Worm (Caenorhabditis elegans): ENCODE measurements around the gene txdc-12.1.

txdc-12.1 gene

DNA sequence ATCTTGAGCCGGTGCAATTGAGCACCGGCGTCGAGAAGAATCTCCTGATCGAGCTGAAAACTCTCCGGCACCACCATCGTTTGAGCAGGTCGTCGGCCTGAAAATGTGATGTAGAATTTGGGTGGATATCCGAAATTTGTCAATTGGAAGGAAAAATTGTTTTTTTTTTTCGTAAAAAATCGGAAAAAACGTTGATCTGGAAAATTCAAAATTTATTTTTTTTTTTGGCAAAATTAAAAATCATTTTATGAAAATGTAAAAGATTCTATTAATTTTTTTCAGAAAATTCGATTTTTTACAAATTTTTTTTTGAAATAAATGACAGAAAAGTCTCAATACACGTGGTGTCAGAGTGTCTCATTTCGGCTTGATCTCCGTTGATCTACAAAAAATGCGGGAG lies 26.0 kb downstream of the txdc-12.1 start, which contains the start of gene tric-1B.1:
TSS of gene tric-1B.1 (minus strand) at position 101 of the 400 bp plus-strand sequence.
- TF ChIP-seq nhr-43 (tag; optimal IDR thresholded peaks at IDR 0.05; ENCODE audit: poor library complexity, severe bottlenecking) (no peak), ama-1 (optimal IDR thresholded peaks at IDR 0.05) (no peak), elt-2 (tag; optimal IDR thresholded peaks at IDR 0.05) (no peak), nhr-28 (tag; optimal IDR thresholded peaks at IDR 0.05) (no peak), nhr-23 (tag; optimal IDR thresholded peaks at IDR 0.05) (no peak)

DNA sequence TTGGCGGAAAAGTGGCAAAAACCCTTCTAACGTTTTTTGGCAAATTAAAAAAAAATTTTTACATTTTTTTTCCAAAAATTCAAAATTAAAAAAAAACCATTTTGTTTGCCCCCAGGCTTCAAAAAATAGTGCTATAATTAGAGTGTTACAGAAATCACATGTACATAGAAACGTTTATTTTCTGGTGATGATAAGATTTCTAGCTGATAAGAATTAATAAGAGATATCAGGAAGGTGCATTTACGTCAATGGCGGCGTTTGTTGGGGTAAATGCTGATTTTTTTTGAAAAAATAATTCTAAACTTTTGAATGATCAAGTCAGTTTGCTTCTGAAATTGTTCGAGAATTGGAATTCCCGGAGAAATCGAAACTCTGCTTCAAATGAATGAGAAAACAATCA lies 26.6 kb downstream of the txdc-12.1 start:
- no peak for TF ChIP-seq egl-5 (tag; optimal IDR thresholded peaks at IDR 0.05)
- peak; percentile 55 for TF ChIP-seq elt-2 (tag; optimal IDR thresholded peaks at IDR 0.05)

ce11 chrII:12268857-12269256 lies 28.7 kb downstream of the txdc-12.1 start:
- TF ChIP-seq nhr-237 (tag; optimal IDR thresholded peaks at IDR 0.05) (no peak), pha-4 (tag; optimal IDR thresholded peaks at IDR 0.05) (no peak), eor-1 (tag; optimal IDR thresholded peaks at IDR 0.05) (no peak), nfya-1 (tag; optimal IDR thresholded peaks at IDR 0.05; ENCODE audit: insufficient read depth) (peak; percentile 39), skn-1 (tag; optimal IDR thresholded peaks at IDR 0.05) (no peak)

DNA sequence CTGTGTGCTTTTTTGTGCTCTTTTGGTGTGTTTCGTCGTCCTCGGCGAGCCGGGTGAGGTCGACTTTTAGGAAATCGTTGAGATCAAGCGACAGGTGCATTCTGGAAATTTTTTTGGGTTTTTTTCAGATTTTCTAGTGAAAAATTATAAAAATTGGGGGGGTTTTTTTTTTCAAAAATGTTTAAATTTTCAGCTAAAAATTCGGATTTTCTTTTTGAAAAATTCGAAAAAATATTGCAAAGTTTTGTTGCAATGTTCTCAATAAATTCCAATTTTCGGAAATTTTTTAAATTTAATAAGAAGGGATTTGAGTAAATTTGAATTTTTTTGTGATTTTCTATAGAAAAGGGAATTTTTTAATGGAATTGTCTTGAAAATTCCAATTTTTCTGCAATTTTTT lies 34.8 kb downstream of the txdc-12.1 start, which contains the start of gene Y57A10A.27:
TSS of gene Y57A10A.27 (minus strand) at position 101 of the 400 bp plus-strand sequence.
- no peak for TF ChIP-seq ceh-9 (tag; optimal IDR thresholded peaks at IDR 0.05)
- no peak for TF ChIP-seq ztf-11 (tag; optimal IDR thresholded peaks at IDR 0.05)

- TF ChIP-seq pqm-1 (tag; optimal IDR thresholded peaks at IDR 0.05) (no peak), nhr-23 (tag; optimal IDR thresholded peaks at IDR 0.05) (no peak), nhr-77 (tag; optimal IDR thresholded peaks at IDR 0.05) (no peak), elt-2 (tag; optimal IDR thresholded peaks at IDR 0.05) (no peak), lin-39 (tag; optimal IDR thresholded peaks at IDR 0.05) (no peak), lin-15B (tag; optimal IDR thresholded peaks at IDR 0.05) (no peak), nfya-1 (tag; optimal IDR thresholded peaks at IDR 0.05; ENCODE audit: insufficient read depth) (no peak), ceh-9 (tag; optimal IDR thresholded peaks at IDR 0.05) (no peak), nhr-43 (tag; optimal IDR thresholded peaks at IDR 0.05; ENCODE audit: poor library complexity, severe bottlenecking) (no peak)
These were observed 38.4 kb downstream of the txdc-12.1 start for ce11 chrII:12278602-12279001.

ce11 chrII:12279259-12279658 lies 39.1 kb downstream of the txdc-12.1 start, which contains the start of the genes tric-1B.2 and Y57A10A.29:
tric-1B.2 (minus strand) TSS chrII:12279387.
Y57A10A.29 (plus strand) TSS chrII:12279561.
- TF ChIP-seq pha-4 (tag; optimal IDR thresholded peaks at IDR 0.05) = peak; percentile 7
- TF ChIP-seq hmg-11 (tag; optimal IDR thresholded peaks at IDR 0.05) = peak; percentile 51
- TF ChIP-seq zag-1 (tag; optimal IDR thresholded peaks at IDR 0.05) = no peak

- TF ChIP-seq nfya-1 (tag; optimal IDR thresholded peaks at IDR 0.05; ENCODE audit: insufficient read depth) (no peak), unc-62 (GFP tag; optimal IDR thresholded peaks at IDR 0.05) (no peak), fkh-10 (GFP tag; optimal IDR thresholded peaks at IDR 0.05) (no peak), elt-2 (tag; optimal IDR thresholded peaks at IDR 0.05) (no peak), nhr-12 (tag; optimal IDR thresholded peaks at IDR 0.05) (no peak), ztf-11 (tag; optimal IDR thresholded peaks at IDR 0.05) (no peak), ceh-16 (tag; optimal IDR thresholded peaks at IDR 0.05) (no peak), jun-1 (tag; optimal IDR thresholded peaks at IDR 0.05) (no peak), nhr-43 (tag; optimal IDR thresholded peaks at IDR 0.05; ENCODE audit: poor library complexity, severe bottlenecking) (no peak), snpc-4 (tag; optimal IDR thresholded peaks at IDR 0.05) (no peak), elt-1 (tag; optimal IDR thresholded peaks at IDR 0.05) (no peak), nhr-11 (tag; optimal IDR thresholded peaks at IDR 0.05) (no peak), pqm-1 (tag; optimal IDR thresholded peaks at IDR 0.05) (no peak), nhr-25 (tag; optimal IDR thresholded peaks at IDR 0.05) (no peak)
These were observed 40.2 kb downstream of the txdc-12.1 start, which contains the start of gene ife-5 for ce11 chrII:12280360-12280759. ife-5 (plus strand) TSS chrII:12280660.

DNA sequence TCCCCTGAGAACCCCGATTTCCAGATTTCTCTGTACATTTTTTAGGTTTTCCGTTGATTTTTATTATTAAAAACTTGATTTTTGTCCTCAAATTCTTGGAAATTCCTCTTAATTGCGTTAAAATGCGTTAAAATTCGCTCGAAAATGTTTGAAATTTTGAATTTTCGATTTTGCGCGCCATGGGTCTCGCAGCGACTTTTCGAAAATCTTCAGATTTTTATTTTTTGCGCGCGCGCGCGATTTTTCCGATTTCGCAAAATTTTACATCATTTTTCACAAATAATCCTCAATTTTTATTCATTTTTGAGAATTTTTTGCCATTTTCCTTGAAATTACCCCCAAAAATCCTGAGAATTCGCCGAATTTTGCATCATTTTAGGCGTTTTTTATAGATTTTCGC lies 43.9 kb downstream of the txdc-12.1 start:
- TF ChIP-seq R02D3.7 (tag; optimal IDR thresholded peaks at IDR 0.05) = no peak
- no peak for TF ChIP-seq unc-62 (GFP tag; optimal IDR thresholded peaks at IDR 0.05)
- TF ChIP-seq pqm-1 (tag; optimal IDR thresholded peaks at IDR 0.05) = no peak
- no peak for TF ChIP-seq ceh-28 (tag; optimal IDR thresholded peaks at IDR 0.05)
- no peak for TF ChIP-seq ztf-4 (tag; optimal IDR thresholded peaks at IDR 0.05)
- TF ChIP-seq nhr-43 (tag; optimal IDR thresholded peaks at IDR 0.05; ENCODE audit: poor library complexity, severe bottlenecking) = no peak
- TF ChIP-seq mml-1 (tag; optimal IDR thresholded peaks at IDR 0.05) = no peak
- TF ChIP-seq nhr-25 (tag; optimal IDR thresholded peaks at IDR 0.05) = no peak
- no peak for TF ChIP-seq lsy-12 (tag; optimal IDR thresholded peaks at IDR 0.05)
- no peak for TF ChIP-seq pha-4 (tag; optimal IDR thresholded peaks at IDR 0.05)
- no peak for TF ChIP-seq elt-1 (tag; optimal IDR thresholded peaks at IDR 0.05)
- TF ChIP-seq aly-2 (tag; optimal IDR thresholded peaks at IDR 0.05) = no peak
- no peak for TF ChIP-seq ceh-82 (tag; optimal IDR thresholded peaks at IDR 0.05)
- TF ChIP-seq nhr-237 (tag; optimal IDR thresholded peaks at IDR 0.05) = no peak
- TF ChIP-seq ZK546.5 (tag; optimal IDR thresholded peaks at IDR 0.05) = no peak
- no peak for TF ChIP-seq nhr-12 (tag; optimal IDR thresholded peaks at IDR 0.05)

All from whole organism, L3 larva.